Worm (Caenorhabditis elegans) whole organism, late embryonic: ENCODE measurements around the gene C46F11.5.
A peak's percentile ranks its signal among the peaks of the same experiment; 100 is the strongest.

Source experiments
- C08G9.2 ChIP-seq: sonication (generic microtip); optimal IDR thresholded peaks from 2 replicates; lab custom pipeline; 2016; ENCODE audit warnings: mild to moderate bottlenecking, missing genetic modification characterization, moderate library complexity, missing compliant biosample characterization
- C38D4.7 ChIP-seq: fragments of 200-800 bp; sonication (Bioruptor generic); optimal IDR thresholded peaks from 2 replicates; lab custom pipeline; 2018; ENCODE audit warnings: mild to moderate bottlenecking, missing genetic modification characterization, moderate library complexity, missing compliant biosample characterization
- F13H6.1 ChIP-seq: sonication (generic microtip); optimal IDR thresholded peaks from 2 replicates; lab custom pipeline; 2016; ENCODE audit warnings: missing genetic modification characterization, missing compliant biosample characterization
- T23F11.4 ChIP-seq: fragments of 200-800 bp; sonication (Bioruptor generic); optimal IDR thresholded peaks from 2 replicates; lab custom pipeline; 2018; ENCODE audit warnings: mild to moderate bottlenecking, missing genetic modification characterization, missing compliant biosample characterization
- Y22D7AL.16 ChIP-seq: sonication (generic microtip); optimal IDR thresholded peaks from 2 replicates; lab custom pipeline; 2016; ENCODE audit warnings: missing genetic modification characterization, missing compliant biosample characterization
- ahr-1 ChIP-seq: sonication (generic microtip); optimal IDR thresholded peaks from 2 replicates; lab custom pipeline; 2016; ENCODE audit warnings: missing genetic modification characterization, missing compliant biosample characterization
- ceh-14 ChIP-seq: sonication (generic microtip); optimal IDR thresholded peaks from 2 replicates; lab custom pipeline; 2016; ENCODE audit warnings: missing genotype, missing genetic modification characterization, missing compliant biosample characterization
- ceh-2 ChIP-seq: sonication (generic microtip); optimal IDR thresholded peaks from 2 replicates; lab custom pipeline; 2016; ENCODE audit warnings: missing genotype, missing genetic modification characterization, missing compliant biosample characterization
- ceh-22 ChIP-seq: sonication (generic microtip); optimal IDR thresholded peaks from 2 replicates; lab custom pipeline; 2017; ENCODE audit warnings: missing biosample characterization, missing genetic modification characterization
- ceh-30 ChIP-seq: fragments of 150-350 bp; optimal IDR thresholded peaks from 2 replicates; lab custom pipeline; 2014; ENCODE audit warnings: missing biosample characterization, missing genetic modification characterization
- ceh-31 ChIP-seq: sonication (generic microtip); optimal IDR thresholded peaks from 2 replicates; lab custom pipeline; 2016; ENCODE audit warnings: missing genetic modification characterization, missing compliant biosample characterization
- ceh-34 ChIP-seq: sonication (generic microtip); optimal IDR thresholded peaks from 2 replicates; lab custom pipeline; 2016; ENCODE audit warnings: mild to moderate bottlenecking, missing genetic modification characterization, missing compliant biosample characterization
- dmd-4 ChIP-seq: sonication (generic microtip); optimal IDR thresholded peaks from 2 replicates; lab custom pipeline; 2016; ENCODE audit warnings: borderline replicate concordance, missing genetic modification characterization, missing compliant biosample characterization
- ets-4 ChIP-seq: sonication (generic microtip); optimal IDR thresholded peaks from 2 replicates; lab custom pipeline; 2016; ENCODE audit warnings: missing genetic modification characterization, missing compliant biosample characterization
- eyg-1 ChIP-seq: sonication (generic microtip); optimal IDR thresholded peaks from 2 replicates; lab custom pipeline; 2016; ENCODE audit warnings: missing genotype, missing genetic modification characterization, missing compliant biosample characterization
- fax-1 ChIP-seq: sonication (generic microtip); optimal IDR thresholded peaks from 2 replicates; lab custom pipeline; 2016; ENCODE audit warnings: missing genotype, missing genetic modification characterization, missing compliant biosample characterization
- fkh-10 ChIP-seq: fragments of 150-350 bp; optimal IDR thresholded peaks from 2 replicates; lab custom pipeline; 2014; ENCODE audit warnings: missing biosample characterization, missing genetic modification reagents, missing genetic modification characterization
- fkh-6 ChIP-seq: sonication (generic microtip); optimal IDR thresholded peaks from 2 replicates; lab custom pipeline; 2016; ENCODE audit warnings: missing genetic modification characterization, missing compliant biosample characterization
- hlh-30 ChIP-seq: sonication (generic microtip); optimal IDR thresholded peaks from 2 replicates; lab custom pipeline; 2017; ENCODE audit warnings: antibody characterized with exemption, missing genetic modification characterization, missing compliant biosample characterization; ENCODE audit not compliant: insufficient read depth
- lin-11 ChIP-seq: fragments of 200-800 bp; sonication (Bioruptor generic); optimal IDR thresholded peaks from 2 replicates; lab custom pipeline; 2018; ENCODE audit warnings: mild to moderate bottlenecking, missing genetic modification characterization, missing compliant biosample characterization
- odd-2 ChIP-seq: sonication (generic microtip); optimal IDR thresholded peaks from 2 replicates; lab custom pipeline; 2017; ENCODE audit warnings: antibody characterized with exemption, mild to moderate bottlenecking, missing genetic modification characterization, missing compliant biosample characterization
- pax-1 ChIP-seq: fragments of 150-350 bp; optimal IDR thresholded peaks from 2 replicates; lab custom pipeline; 2014; ENCODE audit warnings: missing biosample characterization, missing genetic modification characterization
- pha-2 ChIP-seq: sonication (generic microtip); optimal IDR thresholded peaks from 2 replicates; lab custom pipeline; 2017; ENCODE audit warnings: mild to moderate bottlenecking, missing genetic modification characterization, missing compliant biosample characterization
- pha-4 ChIP-seq: fragments of 150-350 bp; optimal IDR thresholded peaks from 2 replicates; lab custom pipeline; 2018; ENCODE audit warnings: missing biosample characterization, missing genetic modification reagents, missing genetic modification characterization
- pqm-1 ChIP-seq: sonication (generic microtip); optimal IDR thresholded peaks from 2 replicates; lab custom pipeline; 2016; ENCODE audit warnings: missing genetic modification characterization, missing compliant biosample characterization
- ref-2 ChIP-seq: sonication (generic microtip); optimal IDR thresholded peaks from 2 replicates; lab custom pipeline; 2016; ENCODE audit warnings: missing genetic modification characterization, missing compliant biosample characterization
- rnt-1 ChIP-seq: sonication (generic microtip); optimal IDR thresholded peaks from 2 replicates; lab custom pipeline; 2016; ENCODE audit warnings: missing genetic modification characterization, missing compliant biosample characterization
- sox-2 ChIP-seq: fragments of 200-800 bp; sonication (Bioruptor generic); IDR thresholded peaks from 2 replicates; pipeline ENCODE4 v1.3.6; 2022; ENCODE audit warnings: missing genetic modification reagents, missing genetic modification characterization, missing compliant biosample characterization
- unc-42 ChIP-seq: sonication (generic microtip); optimal IDR thresholded peaks from 2 replicates; lab custom pipeline; 2016; ENCODE audit warnings: missing genotype, missing genetic modification characterization, missing compliant biosample characterization
- unc-55 ChIP-seq: sonication (generic microtip); optimal IDR thresholded peaks from 2 replicates; lab custom pipeline; 2017; ENCODE audit warnings: missing biosample characterization, missing genetic modification reagents, missing genetic modification characterization
- unc-86 ChIP-seq: sonication (generic microtip); optimal IDR thresholded peaks from 2 replicates; lab custom pipeline; 2016; ENCODE audit warnings: missing genetic modification characterization, missing compliant biosample characterization
- zip-5 ChIP-seq: sonication (generic microtip); optimal IDR thresholded peaks from 2 replicates; lab custom pipeline; 2016; ENCODE audit warnings: missing genetic modification characterization, missing compliant biosample characterization
- ztf-16 ChIP-seq: sonication (generic microtip); optimal IDR thresholded peaks from 2 replicates; lab custom pipeline; 2017; ENCODE audit warnings: missing genetic modification characterization, missing compliant biosample characterization

The C46F11.5 gene

ce11 chrIII:3699275-3699674 lies 41.9 kb upstream of the C46F11.5 start, which contains the start of gene cyn-9:
Gene cyn-9, minus strand, starts transcription at chrIII:3699640.
- TF ChIP-seq pax-1 (tag; lab: Kevin White, UChicago): no peak
- TF ChIP-seq F13H6.1 (tag; lab: Kevin White, UChicago): no peak
- TF ChIP-seq ceh-34 (tag; lab: Kevin White, UChicago): no peak
- TF ChIP-seq Y22D7AL.16 (tag; lab: Kevin White, UChicago): no peak
- no peak for TF ChIP-seq ceh-22
- no peak for TF ChIP-seq dmd-4
- TF ChIP-seq ztf-16 (tag; lab: Kevin White, UChicago): no peak
- TF ChIP-seq, all 69 proteins: peak for 0

ce11 chrIII:3698366-3698765 lies 41.0 kb upstream of the C46F11.5 start:
- TF ChIP-seq unc-55 (GFP tag; lab: Kevin White, UChicago): no peak
- no peak for TF ChIP-seq pqm-1
- TF ChIP-seq C38D4.7 (GFP tag; lab: Kevin White, UChicago): no peak
- TF ChIP-seq fkh-6 (tag; lab: Kevin White, UChicago): no peak
- TF ChIP-seq rnt-1 (tag; lab: Kevin White, UChicago): no peak
- TF ChIP-seq ets-4 (tag; lab: Kevin White, UChicago): no peak
- TF ChIP-seq lin-11: no peak
- TF ChIP-seq fkh-10 (GFP tag; lab: Kevin White, UChicago): no peak
- no peak for TF ChIP-seq eyg-1 (tag; lab: Kevin White, UChicago)
- TF ChIP-seq C08G9.2 (tag; lab: Kevin White, UChicago): no peak
- TF ChIP-seq ceh-31 (tag; lab: Kevin White, UChicago): no peak
- no peak for TF ChIP-seq odd-2 (tag; lab: Kevin White, UChicago)
- TF ChIP-seq hlh-30 (tag; lab: Kevin White, UChicago): no peak
- TF ChIP-seq ceh-30: no peak
- TF ChIP-seq ceh-22: no peak
- TF ChIP-seq ahr-1 (tag; lab: Kevin White, UChicago): no peak
- TF ChIP-seq fax-1 (tag; lab: Kevin White, UChicago): no peak
- no peak for TF ChIP-seq T23F11.4
- TF ChIP-seq, all 69 proteins: peak for 0

- peak; percentile 21 for TF ChIP-seq C08G9.2 (tag; lab: Kevin White, UChicago)
- TF ChIP-seq ceh-31 (tag; lab: Kevin White, UChicago): peak; percentile 44
- 0 out of 2 replicates have a peak, but pooled peaks have one; percentile 19 for TF ChIP-seq sox-2 (GFP tag; lab: Robert Waterston, UW)
- peak; percentile 5 for TF ChIP-seq ets-4 (tag; lab: Kevin White, UChicago)
- peak; percentile 22 for TF ChIP-seq ceh-2 (tag; lab: Kevin White, UChicago)
- TF ChIP-seq, all 69 proteins: peak for 5; not testable (repeated sequence) for 64
Measured at ce11 chrIII:3695398-3695797, 38.0 kb upstream of the C46F11.5 start.

ce11 chrIII:3694572-3694971 lies 37.2 kb upstream of the C46F11.5 start, which contains the start of gene npr-15:
Gene npr-15, minus strand, starts transcription at chrIII:3694672.
- TF ChIP-seq ceh-14: no peak
- no peak for TF ChIP-seq pha-4 (tag; lab: Kevin White, UChicago)
- TF ChIP-seq unc-86 (tag; lab: Kevin White, UChicago): no peak
- TF ChIP-seq ahr-1 (tag; lab: Kevin White, UChicago): no peak
- TF ChIP-seq zip-5 (tag; lab: Kevin White, UChicago): no peak
- TF ChIP-seq ceh-30: no peak
- no peak for TF ChIP-seq ref-2
- no peak for TF ChIP-seq pha-2
- no peak for TF ChIP-seq sox-2 (GFP tag; lab: Robert Waterston, UW)
- no peak for TF ChIP-seq rnt-1 (tag; lab: Kevin White, UChicago)

ce11 chrIII:3692516-3692915 lies 35.1 kb upstream of the C46F11.5 start:
- TF ChIP-seq unc-42 (tag; lab: Kevin White, UChicago) (peak; percentile 6), sox-2 (GFP tag; lab: Robert Waterston, UW) (no peak)
